Worm (Caenorhabditis elegans): ENCODE data around the gene cal-1.

- TF ChIP-seq let-526 (GFP tag; IDR thresholded peaks at IDR 0.05) (no peak), K11D2.4 (GFP tag; IDR thresholded peaks at IDR 0.05) (no peak), efl-1 (GFP tag; optimal IDR thresholded peaks at IDR 0.05) (no peak), madf-6 (GFP tag; IDR thresholded peaks at IDR 0.05) (no peak), sea-2 (GFP tag; IDR thresholded peaks at IDR 0.05) (no peak), tbp1 (GFP tag; optimal IDR thresholded peaks at IDR 0.05) (no peak), F22D6.2 (tag; optimal IDR thresholded peaks at IDR 0.05) (no peak)
Observed at ce11 chrV:12486934-12487333, 30.1 kb downstream of the cal-1 start, which contains the start of gene inx-11.
